Fruit fly (Drosophila melanogaster): Measurements from ENCODE around the gene opm.

dm6 chrX:15070137-15070536 lies 3.9 kb upstream of the opm start:
- no peak for TF ChIP-seq eve (GFP tag; optimal IDR thresholded peaks at IDR 0.05)
- TF ChIP-seq CG4404 (GFP tag; IDR thresholded peaks at IDR 0.05) = no peak
- TF ChIP-seq gcm (GFP tag; optimal IDR thresholded peaks at IDR 0.05) = no peak
- no peak for TF ChIP-seq Xrp1 (GFP tag; IDR thresholded peaks at IDR 0.05)
- no peak for TF ChIP-seq MESR4 (GFP tag; optimal IDR thresholded peaks at IDR 0.05)
- TF ChIP-seq CG16779 (GFP tag; IDR thresholded peaks at IDR 0.05) = no peak
